Worm (Caenorhabditis elegans): ENCODE measurements around the gene sru-37.

Gene sru-37

DNA sequence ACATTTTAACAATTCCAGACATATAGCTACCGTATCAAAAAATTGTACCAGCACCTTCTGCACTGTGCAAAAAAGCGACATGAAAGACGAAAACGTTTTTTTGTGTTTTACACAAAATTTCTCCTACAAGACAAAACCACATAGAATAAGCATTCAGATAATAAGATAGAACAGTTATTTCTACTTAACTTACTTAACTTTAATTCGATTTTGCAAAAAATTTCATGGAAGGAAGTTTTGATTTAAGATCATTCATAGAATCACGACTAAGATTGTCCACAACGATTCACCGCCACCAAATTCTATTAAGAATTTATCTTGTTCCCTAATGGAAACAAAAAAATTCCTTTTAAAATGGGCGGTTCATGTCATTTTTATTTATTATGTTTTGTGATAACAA, 41.5 kb upstream of the sru-37 start:
- TF ChIP-seq ahr-1 (tag; optimal IDR thresholded peaks at IDR 0.05), result no peak
- TF ChIP-seq hlh-8 (tag; optimal IDR thresholded peaks at IDR 0.05), result no peak
- TF ChIP-seq F13H6.1 (tag; optimal IDR thresholded peaks at IDR 0.05), result no peak
- TF ChIP-seq sox-4 (tag; optimal IDR thresholded peaks at IDR 0.05), result no peak
- no peak for TF ChIP-seq tbx-7 (tag; optimal IDR thresholded peaks at IDR 0.05)
- TF ChIP-seq ceh-45 (GFP tag; IDR thresholded peaks at IDR 0.05), result no peak
- TF ChIP-seq dmd-4 (tag; optimal IDR thresholded peaks at IDR 0.05; ENCODE audit: borderline replicate concordance), result no peak

DNA sequence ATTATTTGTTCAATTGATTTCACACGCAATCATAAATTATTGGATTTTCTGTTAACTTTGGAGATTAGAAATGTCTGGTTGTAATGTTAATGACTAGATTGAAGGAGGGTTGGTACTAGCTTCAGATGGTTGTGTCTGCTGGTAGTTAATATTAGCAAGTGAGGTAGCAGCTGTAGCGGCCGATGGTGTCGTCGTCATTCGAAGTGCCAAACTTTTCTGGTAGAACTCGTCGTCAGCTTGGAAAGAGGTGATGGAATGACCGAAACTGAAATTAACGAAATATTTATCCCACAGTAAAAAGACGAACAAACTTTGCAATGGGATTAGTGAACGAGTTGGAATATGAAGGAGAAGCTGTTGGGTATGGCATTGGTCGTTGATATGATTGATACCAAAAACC, 40.7 kb upstream of the sru-37 start:
- TF ChIP-seq unc-86 (tag; optimal IDR thresholded peaks at IDR 0.05) (no peak), ceh-22 (tag; optimal IDR thresholded peaks at IDR 0.05) (no peak)

DNA sequence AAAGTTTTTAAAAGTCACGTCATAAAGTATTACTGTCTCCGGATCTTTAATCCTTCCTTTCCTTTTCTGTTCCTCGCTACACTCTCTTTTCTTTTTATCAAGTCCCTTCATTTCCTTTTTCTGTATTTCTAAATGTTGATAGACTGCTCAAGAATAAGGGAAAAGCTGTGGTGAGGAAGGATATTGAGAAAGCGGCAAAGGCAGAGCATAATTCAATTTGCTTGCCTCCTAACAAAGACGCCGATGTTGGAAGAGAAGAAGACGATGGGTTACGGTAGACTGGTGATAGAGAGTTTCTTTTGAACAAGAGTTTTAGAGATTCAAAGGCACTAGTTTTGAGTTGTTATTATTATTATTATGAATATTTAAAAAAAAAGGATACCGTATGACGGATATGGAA, 39.6 kb upstream of the sru-37 start:
- no peak for TF ChIP-seq ets-4 (tag; optimal IDR thresholded peaks at IDR 0.05)
- TF ChIP-seq ceh-31 (tag; optimal IDR thresholded peaks at IDR 0.05), result peak; percentile 15

DNA sequence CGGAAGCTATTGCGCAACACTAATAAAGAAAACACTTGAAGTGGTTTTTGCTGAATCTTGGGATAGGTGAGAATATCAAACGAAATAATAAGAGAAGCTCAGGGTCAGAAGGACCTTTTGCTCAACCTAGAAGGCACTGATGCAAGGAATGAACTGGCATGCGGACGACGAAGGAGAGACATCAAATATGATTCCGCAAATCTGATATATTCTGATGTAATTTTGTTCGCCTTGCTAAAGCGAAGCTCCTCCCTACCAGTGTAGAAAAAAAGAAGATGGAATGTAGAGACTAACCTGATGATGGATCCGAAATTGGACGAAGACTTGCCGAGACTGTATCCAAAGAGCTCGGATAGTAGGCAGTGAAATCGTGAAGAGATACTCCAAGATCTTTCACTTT, 37.3 kb upstream of the sru-37 start:
- TF ChIP-seq T23F11.4 (GFP tag; optimal IDR thresholded peaks at IDR 0.05) (no peak), pat-9 (tag; optimal IDR thresholded peaks at IDR 0.05) (no peak), ceh-2 (tag; optimal IDR thresholded peaks at IDR 0.05) (no peak), pqm-1 (tag; optimal IDR thresholded peaks at IDR 0.05) (no peak), sdc-2 (tag; optimal IDR thresholded peaks at IDR 0.05) (no peak), F13H6.1 (tag; optimal IDR thresholded peaks at IDR 0.05) (no peak)

DNA sequence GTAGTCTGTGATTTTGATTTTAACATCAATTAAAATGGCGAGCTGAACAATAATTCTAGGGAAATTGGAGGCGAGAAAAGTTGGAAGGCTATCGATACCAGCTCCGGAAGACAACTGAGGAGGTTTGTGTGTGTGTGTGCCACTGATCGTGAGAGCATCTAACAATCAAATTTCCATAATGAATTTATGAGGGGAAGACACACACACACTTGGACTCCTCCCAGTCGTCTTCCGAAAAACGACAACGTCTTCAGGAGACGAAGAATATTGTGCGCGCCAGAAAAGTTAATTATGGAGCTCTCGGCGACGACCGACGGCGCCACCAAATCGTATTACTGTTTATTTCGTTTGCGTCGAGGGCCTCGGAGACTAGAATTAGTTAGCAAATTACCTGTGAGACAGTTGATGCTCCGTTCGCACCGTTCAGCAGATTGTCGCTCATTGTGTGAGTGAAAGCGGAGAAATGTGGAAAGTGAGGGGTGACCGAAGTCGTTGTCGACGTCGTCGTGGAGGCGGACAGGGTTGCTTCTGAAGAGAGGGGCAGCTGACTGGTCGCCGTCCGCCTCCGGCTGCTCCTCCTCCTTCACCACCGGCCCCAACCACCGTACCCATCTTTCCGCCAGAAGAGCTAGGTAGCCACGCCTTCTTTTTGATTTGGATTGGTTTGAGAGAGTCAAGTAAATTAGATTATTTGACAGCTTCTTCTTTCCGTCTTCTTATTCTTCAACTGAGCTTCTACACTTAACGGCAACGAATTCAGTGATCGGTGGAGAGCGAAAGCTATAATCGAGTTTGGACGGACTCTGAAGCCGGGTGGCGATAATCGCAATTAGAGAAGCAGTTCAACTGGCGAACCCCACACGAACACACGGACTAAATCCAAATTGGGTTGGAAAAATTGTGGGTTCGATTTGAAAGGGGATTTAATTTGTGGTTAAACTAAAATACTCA, 36.2 kb upstream of the sru-37 start, which contains the start of gene unc-42:
Gene unc-42, minus strand, starts transcription at position 564 of the 951 bp plus-strand sequence.
- TF ChIP-seq nfya-1 (tag; optimal IDR thresholded peaks at IDR 0.05), result peak; percentile 33
- no peak for TF ChIP-seq K02D7.2 (tag; optimal IDR thresholded peaks at IDR 0.05)
- TF ChIP-seq ceh-31 (tag; optimal IDR thresholded peaks at IDR 0.05), result peak; percentile 69
- no peak for TF ChIP-seq unc-3 (GFP tag; conservative IDR thresholded peaks at IDR 0.05)
- TF ChIP-seq unc-3 (tag; optimal IDR thresholded peaks at IDR 0.05), result no peak

DNA sequence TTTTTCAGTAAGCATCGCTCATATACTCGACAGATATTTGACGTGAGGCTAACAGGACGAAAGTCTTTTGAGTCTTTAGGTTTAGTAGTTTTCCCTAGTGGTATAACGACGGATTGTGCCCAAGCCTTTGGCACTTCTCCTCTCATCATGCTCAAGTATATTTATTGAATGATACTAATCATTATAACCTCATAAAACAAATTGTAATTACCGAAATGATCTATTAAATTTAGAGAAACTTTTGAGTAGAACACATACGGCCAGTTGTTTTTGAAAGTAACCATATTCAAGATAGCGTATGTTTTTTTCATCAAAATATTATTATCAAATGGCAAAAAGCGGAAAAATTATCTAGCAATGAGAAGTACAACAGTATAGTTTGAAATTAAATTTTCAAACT, 34.0 kb upstream of the sru-37 start:
- TF ChIP-seq fkh-6 (tag; optimal IDR thresholded peaks at IDR 0.05) (no peak), ceh-45 (GFP tag; IDR thresholded peaks at IDR 0.05) (no peak), dve-1 (tag; optimal IDR thresholded peaks at IDR 0.05) (no peak), syd-9 (tag; optimal IDR thresholded peaks at IDR 0.05) (no peak), pqm-1 (tag; optimal IDR thresholded peaks at IDR 0.05) (no peak), hlh-6 (tag; optimal IDR thresholded peaks at IDR 0.05) (no peak), pat-9 (tag; optimal IDR thresholded peaks at IDR 0.05) (no peak), che-1 (tag; optimal IDR thresholded peaks at IDR 0.05) (no peak), tbx-7 (tag; optimal IDR thresholded peaks at IDR 0.05) (no peak), ceh-22 (tag; optimal IDR thresholded peaks at IDR 0.05) (no peak), madf-2 (tag; optimal IDR thresholded peaks at IDR 0.05) (no peak), hlh-15 (tag; optimal IDR thresholded peaks at IDR 0.05) (no peak), ceh-48 (tag; optimal IDR thresholded peaks at IDR 0.05) (no peak), lim-6 (tag; optimal IDR thresholded peaks at IDR 0.05) (no peak), ama-1 (optimal IDR thresholded peaks at IDR 0.05) (no peak), hlh-8 (tag; optimal IDR thresholded peaks at IDR 0.05) (no peak), fkh-10 (GFP tag; optimal IDR thresholded peaks at IDR 0.05) (no peak), zip-5 (tag; optimal IDR thresholded peaks at IDR 0.05) (no peak), npax-4 (tag; optimal IDR thresholded peaks at IDR 0.05) (no peak), C38D4.7 (GFP tag; optimal IDR thresholded peaks at IDR 0.05) (no peak)
